Fruit fly (Drosophila melanogaster) whole organism, embryonic: ENCODE measurements around the gene Syx1A.

Source experiments
- Aef1 ChIP-seq: fragments of 200-800 bp; sonication (Bioruptor generic); IDR thresholded peaks from 3 replicates; pipeline ENCODE4 v1.3.6; 2022; ENCODE audit warnings: missing biosample characterization, missing genetic modification characterization
- BtbVII ChIP-seq: fragments of 200-800 bp; sonication (Bioruptor generic); optimal IDR thresholded peaks from 3 replicates; lab custom pipeline; 2017; ENCODE audit warnings: missing biosample characterization, mild to moderate bottlenecking, missing genetic modification characterization
- C15 ChIP-seq: fragments of 200-800 bp; sonication (Bioruptor generic); IDR thresholded peaks from 3 replicates; pipeline ENCODE4 v1.3.6; 2022; ENCODE audit warnings: missing biosample characterization, missing genetic modification characterization
- CG10321 ChIP-seq: fragments of 200-800 bp; sonication (Bioruptor generic); IDR thresholded peaks from 2 replicates; pipeline ENCODE4 v1.3.6; 2022; ENCODE audit warnings: missing biosample characterization, missing genetic modification characterization
- CG10366 ChIP-seq: fragments of 200-800 bp; sonication (Bioruptor generic); IDR thresholded peaks from 2 replicates; pipeline ENCODE4 v1.3.6; 2022; ENCODE audit warnings: missing biosample characterization, missing genetic modification characterization
- CG12219 ChIP-seq: fragments of 200-800 bp; sonication (Bioruptor generic); optimal IDR thresholded peaks from 3 replicates; lab custom pipeline; 2018; ENCODE audit warnings: missing biosample characterization, mild to moderate bottlenecking, missing genetic modification characterization
- CG14050 ChIP-seq: fragments of 200-800 bp; sonication (Bioruptor generic); IDR thresholded peaks from 3 replicates; pipeline ENCODE4 v1.3.6; 2022; ENCODE audit warnings: missing biosample characterization, missing genetic modification characterization
- CG1602 ChIP-seq: fragments of 200-800 bp; sonication (Bioruptor generic); optimal IDR thresholded peaks from 3 replicates; lab custom pipeline; 2016; ENCODE audit warnings: missing biosample characterization, missing genetic modification characterization
- CG1603 ChIP-seq: fragments of 200-800 bp; sonication (Bioruptor generic); optimal IDR thresholded peaks from 2 replicates; lab custom pipeline; 2019; ENCODE audit warnings: missing biosample characterization, mild to moderate bottlenecking, missing genetic modification characterization, moderate library complexity
- CG17385 ChIP-seq: fragments of 200-800 bp; sonication (Bioruptor generic); optimal IDR thresholded peaks from 3 replicates; lab custom pipeline; 2018; ENCODE audit warnings: missing biosample characterization, mild to moderate bottlenecking, missing genetic modification characterization
- CG17612 ChIP-seq: fragments of 200-800 bp; sonication (Bioruptor generic); IDR thresholded peaks from 2 replicates; pipeline ENCODE4 v1.3.6; 2022; ENCODE audit warnings: missing biosample characterization, missing genetic modification characterization
- CG18764 ChIP-seq: fragments of 200-800 bp; sonication (Bioruptor generic); optimal IDR thresholded peaks from 3 replicates; lab custom pipeline; 2016; ENCODE audit warnings: missing biosample characterization, missing genetic modification characterization
- CG2116 ChIP-seq: fragments of 200-800 bp; sonication (Bioruptor generic); optimal IDR thresholded peaks from 3 replicates; lab custom pipeline; 2018; ENCODE audit warnings: missing biosample characterization, mild to moderate bottlenecking, missing genetic modification characterization
- CG2129 ChIP-seq: fragments of 200-800 bp; sonication (Bioruptor generic); IDR thresholded peaks from 2 replicates; pipeline ENCODE4 v1.3.6; 2022; ENCODE audit warnings: missing biosample characterization, missing genetic modification characterization; ENCODE audit not compliant: partially characterized antibody
- CG2678 ChIP-seq: fragments of 200-800 bp; sonication (Bioruptor generic); optimal IDR thresholded peaks from 3 replicates; lab custom pipeline; 2019; ENCODE audit warnings: missing biosample characterization, mild to moderate bottlenecking, missing genetic modification characterization, moderate library complexity
- CG34224 ChIP-seq: fragments of 200-800 bp; sonication (Bioruptor generic); IDR thresholded peaks from 3 replicates; pipeline ENCODE4 v1.3.6; 2022; ENCODE audit warnings: missing biosample characterization, missing genetic modification characterization; ENCODE audit not compliant: partially characterized antibody
- CG4328 ChIP-seq: fragments of 200-800 bp; sonication (Bioruptor generic); optimal IDR thresholded peaks from 3 replicates; lab custom pipeline; 2017; ENCODE audit warnings: missing biosample characterization, missing genetic modification reagents, missing genetic modification characterization
- CG4404 ChIP-seq: fragments of 200-800 bp; sonication (Bioruptor generic); IDR thresholded peaks from 2 replicates; pipeline ENCODE4 v1.3.6; 2022; ENCODE audit warnings: missing biosample characterization, missing genetic modification characterization
- CG5245 ChIP-seq: fragments of 200-800 bp; sonication (Bioruptor generic); optimal IDR thresholded peaks from 3 replicates; lab custom pipeline; 2016; ENCODE audit warnings: missing biosample characterization, missing genetic modification characterization
- CG7987 ChIP-seq: fragments of 200-800 bp; sonication (Bioruptor generic); optimal IDR thresholded peaks from 2 replicates; lab custom pipeline; 2018; ENCODE audit warnings: missing biosample characterization, mild to moderate bottlenecking, missing genetic modification characterization, moderate library complexity
- Chrac-16 ChIP-seq: fragments of 200-800 bp; sonication (Bioruptor generic); optimal IDR thresholded peaks from 3 replicates; lab custom pipeline; 2016; ENCODE audit warnings: missing biosample characterization, missing genetic modification characterization
- Ets65A ChIP-seq: fragments of 200-800 bp; sonication (Bioruptor generic); peaks from one replicate; lab custom pipeline; 2016; ENCODE audit warnings: missing biosample characterization, missing genetic modification characterization
- Hr51 ChIP-seq, 2 experiments: fragments of 200-800 bp; sonication (Bioruptor generic); optimal IDR thresholded peaks; 2 replicates in 1 of 2; 3 replicates in 1 of 2; lab custom pipeline; 2016 to 2018; ENCODE audit warnings: missing biosample characterization in 2 of 2, missing genetic modification characterization in 2 of 2, mild to moderate bottlenecking in 1 of 2, moderate library complexity in 1 of 2
- Nf-YA ChIP-seq: fragments of 200-800 bp; sonication (Bioruptor generic); IDR thresholded peaks from 2 replicates; pipeline ENCODE4 v1.3.6; 2022; ENCODE audit warnings: missing biosample characterization, missing genetic modification characterization
- Ptx1 ChIP-seq: fragments of 200-800 bp; sonication (Bioruptor generic); IDR thresholded peaks from 2 replicates; pipeline ENCODE4 v1.3.6; 2022; ENCODE audit warnings: missing biosample characterization, missing genetic modification characterization
- Rx ChIP-seq: fragments of 200-800 bp; sonication (Bioruptor generic); IDR thresholded peaks from 2 replicates; pipeline ENCODE4 v1.3.6; 2022; ENCODE audit warnings: missing biosample characterization, missing genetic modification characterization
- Scr ChIP-seq: fragments of 200-800 bp; sonication (Bioruptor generic); IDR thresholded peaks from 2 replicates; pipeline ENCODE4 v1.3.6; 2022; ENCODE audit warnings: missing biosample characterization, missing genetic modification characterization; ENCODE audit not compliant: partially characterized antibody
- amos ChIP-seq: fragments of 200-800 bp; sonication (Bioruptor generic); IDR thresholded peaks from 2 replicates; pipeline ENCODE4 v1.3.6; 2022; ENCODE audit warnings: missing biosample characterization, missing genetic modification characterization; ENCODE audit not compliant: partially characterized antibody
- br ChIP-seq: fragments of >200 bp; optimal IDR thresholded peaks from 2 replicates; lab custom pipeline; 2017
- cato ChIP-seq: fragments of 200-800 bp; sonication (Bioruptor generic); optimal IDR thresholded peaks from 2 replicates; lab custom pipeline; 2016; ENCODE audit warnings: missing biosample characterization, missing genetic modification characterization, borderline replicate concordance
- dimm ChIP-seq: fragments of 200-800 bp; sonication (Bioruptor generic); IDR thresholded peaks from 2 replicates; pipeline ENCODE4 v1.3.6; 2022; ENCODE audit warnings: missing biosample characterization, missing genetic modification characterization
- fd102C ChIP-seq: fragments of 200-800 bp; sonication (Bioruptor generic); optimal IDR thresholded peaks from 2 replicates; lab custom pipeline; 2018; ENCODE audit warnings: missing biosample characterization, mild to moderate bottlenecking, missing genetic modification characterization, moderate library complexity
- fu2 ChIP-seq: fragments of 200-800 bp; sonication (Bioruptor generic); optimal IDR thresholded peaks from 2 replicates; lab custom pipeline; 2016; ENCODE audit warnings: missing biosample characterization, missing genetic modification characterization
- gcm ChIP-seq: fragments of 200-800 bp; sonication (Bioruptor generic); optimal IDR thresholded peaks from 2 replicates; lab custom pipeline; 2019; ENCODE audit warnings: missing biosample characterization, mild to moderate bottlenecking, missing genetic modification characterization, moderate library complexity
- gsb-n ChIP-seq: fragments of 200-800 bp; sonication (Bioruptor generic); optimal IDR thresholded peaks from 3 replicates; lab custom pipeline; 2018; ENCODE audit warnings: missing biosample characterization, mild to moderate bottlenecking, missing genetic modification characterization
- gt ChIP-seq: fragments of 200-800 bp; sonication (Bioruptor generic); IDR thresholded peaks from 2 replicates; pipeline ENCODE4 v1.3.6; 2022; ENCODE audit warnings: missing biosample characterization, missing genetic modification characterization
- knrl ChIP-seq: fragments of 200-800 bp; sonication (Bioruptor generic); IDR thresholded peaks from 3 replicates; pipeline ENCODE4 v1.3.6; 2022; ENCODE audit warnings: missing biosample characterization, missing genetic modification characterization; ENCODE audit not compliant: partially characterized antibody
- lab ChIP-seq: fragments of 200-800 bp; sonication (Bioruptor generic); optimal IDR thresholded peaks from 3 replicates; lab custom pipeline; 2017; ENCODE audit warnings: missing biosample characterization, missing genetic modification characterization, mild to moderate bottlenecking, moderate library complexity, missing genetic modification reagents
- lov ChIP-seq, 2 experiments: fragments of 200-800 bp in 1 of 2; fragments of >200 bp in 1 of 2; sonication (Bioruptor generic) in 1 of 2; IDR thresholded peaks in 1 of 2; optimal IDR thresholded peaks in 1 of 2; 2 replicates in 1 of 2; 3 replicates in 1 of 2; pipeline versions ENCODE4 v1.3.6 to Lab custom; 2017 to 2022; ENCODE audit warnings: missing biosample characterization in 1 of 2, missing genetic modification characterization in 1 of 2
- luna ChIP-seq: fragments of 200-800 bp; sonication (Bioruptor generic); optimal IDR thresholded peaks from 2 replicates; lab custom pipeline; 2016; ENCODE audit warnings: missing biosample characterization, missing genetic modification characterization
- odd ChIP-seq: fragments of 200-800 bp; sonication (Bioruptor generic); optimal IDR thresholded peaks from 2 replicates; lab custom pipeline; 2017; ENCODE audit warnings: missing biosample characterization, mild to moderate bottlenecking, missing genetic modification characterization
- ranshi ChIP-seq: fragments of 200-800 bp; sonication (Bioruptor generic); IDR thresholded peaks from 2 replicates; pipeline ENCODE4 v1.3.6; 2022; ENCODE audit warnings: missing biosample characterization, missing genetic modification characterization
- rib ChIP-seq: fragments of 200-800 bp; sonication (Bioruptor generic); IDR thresholded peaks from 2 replicates; pipeline ENCODE4 v1.3.6; 2022; ENCODE audit warnings: missing biosample characterization, missing genetic modification characterization
- run ChIP-seq: fragments of 200-800 bp; sonication (Bioruptor generic); optimal IDR thresholded peaks from 3 replicates; lab custom pipeline; 2018; ENCODE audit warnings: missing biosample characterization, mild to moderate bottlenecking, missing genetic modification characterization
- scrt ChIP-seq: fragments of 200-800 bp; sonication (Bioruptor generic); optimal IDR thresholded peaks from 2 replicates; lab custom pipeline; 2018; ENCODE audit warnings: missing biosample characterization, mild to moderate bottlenecking, missing genetic modification characterization, moderate library complexity
- sqz ChIP-seq: fragments of 200-800 bp; sonication (Bioruptor generic); optimal IDR thresholded peaks from 3 replicates; lab custom pipeline; 2018; ENCODE audit warnings: missing biosample characterization, mild to moderate bottlenecking, missing genetic modification characterization
- stwl ChIP-seq: fragments of 200-800 bp; sonication (Bioruptor generic); optimal IDR thresholded peaks from 3 replicates; lab custom pipeline; 2018; ENCODE audit warnings: missing biosample characterization, mild to moderate bottlenecking, missing genetic modification characterization, moderate library complexity
- tio ChIP-seq: fragments of 200-800 bp; sonication (Bioruptor generic); optimal IDR thresholded peaks from 2 replicates; lab custom pipeline; 2017; ENCODE audit warnings: missing biosample characterization, missing genetic modification characterization, inconsistent platforms
- trh ChIP-seq: fragments of 200-800 bp; sonication (Bioruptor generic); optimal IDR thresholded peaks from 2 replicates; lab custom pipeline; 2016; ENCODE audit warnings: missing biosample characterization, missing genetic modification characterization
- tup ChIP-seq: fragments of 200-800 bp; sonication (Bioruptor generic); optimal IDR thresholded peaks from 2 replicates; lab custom pipeline; 2016; ENCODE audit warnings: missing biosample characterization, mild to moderate bottlenecking, missing genetic modification characterization, moderate library complexity
- wek ChIP-seq: fragments of 200-800 bp; sonication (Bioruptor generic); optimal IDR thresholded peaks from 3 replicates; lab custom pipeline; 2018; ENCODE audit warnings: missing biosample characterization, mild to moderate bottlenecking, missing genetic modification characterization, moderate library complexity

The Syx1A gene

dm6 chr3R:24073703-24074102 lies 31.9 kb downstream of the Syx1A start (continued):
- no peak for TF ChIP-seq trh (GFP tag; lab: Kevin White, UChicago)
- no peak for TF ChIP-seq CG17612 (GFP tag; lab: Robert Waterston, UW)
- TF ChIP-seq CG2678, result peak; percentile 54
- TF ChIP-seq br (lab: Kevin White, UChicago), result no peak
- TF ChIP-seq lov (optimal IDR thresholded peaks at IDR 0.05; lab: Kevin White, UChicago), result no peak
- TF ChIP-seq lov (GFP tag; IDR thresholded peaks at IDR 0.05; lab: Robert Waterston, UW), result no peak
- no peak for TF ChIP-seq CG1603 (tag; lab: Kevin White, UChicago)
- TF ChIP-seq odd (GFP tag; lab: Kevin White, UChicago), result peak; percentile 1
- TF ChIP-seq CG4404 (GFP tag; lab: Robert Waterston, UW), result no peak
- no peak for TF ChIP-seq CG7987 (GFP tag; lab: Kevin White, UChicago)
- TF ChIP-seq sqz (GFP tag; lab: Kevin White, UChicago), result no peak
- TF ChIP-seq CG10366 (GFP tag; lab: Robert Waterston, UW), result no peak
- no peak for TF ChIP-seq scrt (GFP tag; lab: Kevin White, UChicago)
- TF ChIP-seq tup (GFP tag; lab: Kevin White, UChicago), result no peak
- TF ChIP-seq lab (GFP tag; lab: Kevin White, UChicago), result peak; percentile 38
- no peak for TF ChIP-seq stwl (tag; lab: Kevin White, UChicago)
- TF ChIP-seq rib, result no peak
- TF ChIP-seq amos, result no peak
- TF ChIP-seq gsb-n (tag; lab: Kevin White, UChicago), result no peak
- no peak for TF ChIP-seq tio (GFP tag; lab: Kevin White, UChicago)
- TF ChIP-seq Ets65A (GFP tag; lab: Kevin White, UChicago), result no peak
- 0 out of 2 replicates have a peak, but pooled peaks have one; percentile 30 for TF ChIP-seq ranshi (GFP tag; lab: Robert Waterston, UW)
- TF ChIP-seq CG34224 (GFP tag; lab: Robert Waterston, UW), result no peak
- no peak for TF ChIP-seq CG2129
- no peak for TF ChIP-seq CG18764
- TF ChIP-seq Ptx1 (GFP tag; lab: Robert Waterston, UW), result 0 out of 2 replicates have a peak, but pooled peaks have one; percentile 26
- TF ChIP-seq fu2 (GFP tag; lab: Kevin White, UChicago), result no peak
- no peak for TF ChIP-seq Aef1
- peak; percentile 51 for TF ChIP-seq BtbVII (GFP tag; lab: Kevin White, UChicago)
- TF ChIP-seq luna (GFP tag; lab: Kevin White, UChicago), result no peak
- TF ChIP-seq Chrac-16 (GFP tag; lab: Kevin White, UChicago), result no peak
- no peak for TF ChIP-seq Rx (GFP tag; lab: Robert Waterston, UW)
- no peak for TF ChIP-seq run
- no peak for TF ChIP-seq wek (GFP tag; lab: Kevin White, UChicago)
- no peak for TF ChIP-seq CG2116 (GFP tag; lab: Kevin White, UChicago)
- no peak for TF ChIP-seq C15 (GFP tag; lab: Robert Waterston, UW)
- no peak for TF ChIP-seq CG1602 (GFP tag; lab: Kevin White, UChicago)
- TF ChIP-seq fd102C (GFP tag; lab: Kevin White, UChicago), result no peak
- no peak for TF ChIP-seq CG14050 (GFP tag; lab: Robert Waterston, UW)
- TF ChIP-seq CG5245, result no peak
- TF ChIP-seq gt (GFP tag; lab: Robert Waterston, UW), result no peak
- no peak for TF ChIP-seq CG17385 (GFP tag; lab: Kevin White, UChicago)
- TF ChIP-seq Scr (GFP tag; lab: Robert Waterston, UW), result no peak
- no peak for TF ChIP-seq dimm (GFP tag; lab: Robert Waterston, UW)
- no peak for TF ChIP-seq gcm
- no peak for TF ChIP-seq CG12219 (GFP tag; lab: Kevin White, UChicago)
- peak in 1 of 2 experiments; percentile 27 for TF ChIP-seq Hr51 (GFP tag; optimal IDR thresholded peaks at IDR 0.05; lab: Kevin White, UChicago)
- no peak for TF ChIP-seq CG10321 (GFP tag; lab: Robert Waterston, UW)
- TF ChIP-seq Nf-YA, result no peak
- TF ChIP-seq cato (GFP tag; lab: Kevin White, UChicago), result no peak
- no peak for TF ChIP-seq knrl (GFP tag; lab: Robert Waterston, UW)
- no peak for TF ChIP-seq CG4328
